Fruit fly (Drosophila melanogaster) whole organism, wandering third instar larva: ENCODE measurements around the gene wb.

ENCODE experiments used
- Abd-B ChIP-seq: fragments of >200 bp; optimal IDR thresholded peaks from 2 replicates; lab custom pipeline; 2017; ENCODE audit warnings: missing biosample characterization, missing genetic modification characterization
- CG32264 ChIP-seq: fragments of 200-800 bp; sonication (Bioruptor generic); optimal IDR thresholded peaks from 2 replicates; lab custom pipeline; 2016; ENCODE audit warnings: missing biosample characterization, missing genetic modification characterization
- CG9705 ChIP-seq: fragments of 200-800 bp; sonication (Bioruptor generic); optimal IDR thresholded peaks from 2 replicates; lab custom pipeline; 2018; ENCODE audit warnings: missing biosample characterization, mild to moderate bottlenecking, missing genetic modification characterization
- CrebA ChIP-seq: fragments of 200-800 bp; sonication (Bioruptor generic); optimal IDR thresholded peaks from 2 replicates; lab custom pipeline; 2016; ENCODE audit warnings: missing biosample characterization, mild to moderate bottlenecking, missing genetic modification characterization, borderline replicate concordance
- Dfd ChIP-seq: fragments of >200 bp; optimal IDR thresholded peaks from 2 replicates; lab custom pipeline; 2017; ENCODE audit warnings: missing biosample characterization, missing genetic modification characterization
- GATAd ChIP-seq: sonication (Bioruptor generic); optimal IDR thresholded peaks from 2 replicates; lab custom pipeline; 2016; ENCODE audit warnings: missing biosample characterization, missing genetic modification characterization
- HLH106 ChIP-seq: fragments of 200-800 bp; optimal IDR thresholded peaks from 3 replicates; lab custom pipeline; 2019; ENCODE audit warnings: missing biosample characterization, mild to moderate bottlenecking, missing genetic modification characterization, moderate library complexity
- Hr78 ChIP-seq: fragments of >200 bp; optimal IDR thresholded peaks from 2 replicates; lab custom pipeline; 2017; ENCODE audit warnings: missing biosample characterization, missing genetic modification characterization
- Hr83 ChIP-seq: fragments of 200-300 bp; sonication (Bioruptor generic); optimal IDR thresholded peaks from 2 replicates; lab custom pipeline; 2016; ENCODE audit warnings: missing biosample characterization, mild to moderate bottlenecking, missing genetic modification characterization, moderate library complexity; ENCODE audit not compliant: poor library complexity, severe bottlenecking
- Jra ChIP-seq: sonication (Bioruptor generic); optimal IDR thresholded peaks from 2 replicates; lab custom pipeline; 2016; ENCODE audit warnings: missing biosample characterization, missing genetic modification characterization
- Mio ChIP-seq: sonication (Bioruptor generic); optimal IDR thresholded peaks from 2 replicates; lab custom pipeline; 2016; ENCODE audit warnings: missing biosample characterization, missing genetic modification characterization
- Myc ChIP-seq: fragments of >200 bp; optimal IDR thresholded peaks from 2 replicates; lab custom pipeline; 2017
- N ChIP-seq: fragments of >200 bp; optimal IDR thresholded peaks from 2 replicates; lab custom pipeline; 2018; ENCODE audit warnings: missing biosample characterization, missing external identifiers, missing genetic modification characterization
- Vsx2 ChIP-seq: fragments of 200-300, 225-300 bp; sonication (Bioruptor generic); optimal IDR thresholded peaks from 2 replicates; lab custom pipeline; 2018; ENCODE audit warnings: missing biosample characterization, missing genetic modification characterization; ENCODE audit not compliant: partially characterized antibody
- br ChIP-seq: fragments of 200-800 bp; sonication (Bioruptor generic); optimal IDR thresholded peaks from 2 replicates; lab custom pipeline; 2016; ENCODE audit warnings: missing biosample characterization, missing genetic modification characterization
- brk ChIP-seq: fragments of 200-800 bp; sonication (Bioruptor generic); optimal IDR thresholded peaks from 2 replicates; lab custom pipeline; 2016; ENCODE audit warnings: missing biosample characterization, mild to moderate bottlenecking, missing genetic modification characterization
- dl ChIP-seq, 2 experiments: fragments of 175-275, 200-275 bp in 1 of 2; fragments of 200-275 bp in 1 of 2; sonication (Bioruptor generic); optimal IDR thresholded peaks; lab custom pipeline; 2018; ENCODE audit warnings: mild to moderate bottlenecking in 2 of 2, missing biosample characterization in 2 of 2, missing genetic modification characterization in 2 of 2, moderate library complexity in 2 of 2; ENCODE audit not compliant: partially characterized antibody in 2 of 2, insufficient read depth in 1 of 2
- dmrt93B ChIP-seq: fragments of 200-800 bp; sonication (Bioruptor generic); optimal IDR thresholded peaks from 2 replicates; lab custom pipeline; 2018; ENCODE audit warnings: missing biosample characterization, mild to moderate bottlenecking, missing genetic modification characterization
- dsf ChIP-seq: sonication (Bioruptor generic); optimal IDR thresholded peaks from 2 replicates; lab custom pipeline; 2016; ENCODE audit warnings: missing biosample characterization, missing genetic modification characterization, borderline replicate concordance
- foxo ChIP-seq, 2 experiments: fragments of 200-800 bp; sonication (Bioruptor generic); optimal IDR thresholded peaks; 2 replicates in 1 of 2; 3 replicates in 1 of 2; lab custom pipeline; 2016 to 2017; ENCODE audit warnings: missing biosample characterization in 2 of 2, missing genetic modification characterization in 2 of 2
- fru ChIP-seq: fragments of 200-800 bp; sonication (Bioruptor generic); optimal IDR thresholded peaks from 3 replicates; lab custom pipeline; 2016; ENCODE audit warnings: missing biosample characterization, mild to moderate bottlenecking, missing genetic modification characterization
- h ChIP-seq: fragments of 200-800 bp; sonication (Bioruptor generic); optimal IDR thresholded peaks from 3 replicates; lab custom pipeline; 2016; ENCODE audit warnings: missing biosample characterization, mild to moderate bottlenecking, missing genetic modification characterization
- jim ChIP-seq: fragments of 175-275, 200-325 bp; sonication (Bioruptor generic); optimal IDR thresholded peaks from 2 replicates; lab custom pipeline; 2016; ENCODE audit warnings: missing biosample characterization, mild to moderate bottlenecking, missing genetic modification characterization
- lola ChIP-seq: fragments of >200 bp; optimal IDR thresholded peaks from 2 replicates; lab custom pipeline; 2017; ENCODE audit warnings: missing biosample characterization, missing genetic modification characterization
- pan ChIP-seq: fragments of >200 bp; optimal IDR thresholded peaks from 2 replicates; lab custom pipeline; 2017
- sv ChIP-seq: fragments of 200-800 bp; sonication (Bioruptor generic); optimal IDR thresholded peaks from 3 replicates; lab custom pipeline; 2016; ENCODE audit warnings: missing biosample characterization, missing genetic modification characterization
- tai ChIP-seq: sonication (Bioruptor generic); optimal IDR thresholded peaks from 2 replicates; lab custom pipeline; 2016; ENCODE audit warnings: missing biosample characterization, missing genetic modification characterization
- usp ChIP-seq: fragments of >200 bp; optimal IDR thresholded peaks from 2 replicates; lab custom pipeline; 2017; ENCODE audit warnings: missing biosample characterization, missing genetic modification characterization
- woc ChIP-seq: sonication (Bioruptor generic); optimal IDR thresholded peaks from 2 replicates; lab custom pipeline; 2016; ENCODE audit warnings: missing biosample characterization, mild to moderate bottlenecking, missing genetic modification characterization

The wb gene

DNA sequence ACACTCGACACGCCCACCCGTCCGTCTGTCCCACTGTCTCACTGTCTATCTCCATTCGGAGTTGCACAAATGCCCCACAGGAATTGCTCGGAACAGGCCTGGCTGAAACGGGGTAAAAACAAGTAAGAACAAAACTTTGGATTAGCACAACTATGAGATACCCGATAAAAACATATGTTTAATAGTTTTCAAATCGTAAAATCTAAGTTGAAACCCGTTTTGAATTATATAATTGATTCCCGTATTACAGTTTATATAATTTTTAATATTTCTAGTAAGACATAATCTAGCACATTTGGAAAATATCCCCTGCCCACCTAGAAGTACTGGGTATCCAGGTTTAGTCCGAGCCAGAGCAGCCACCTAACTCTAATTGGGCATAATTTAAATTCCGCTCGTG, 3.0 kb upstream of the wb start:
- TF ChIP-seq h (GFP tag; lab: Kevin White, UChicago), result no peak
- TF ChIP-seq Hr78 (GFP tag; lab: Kevin White, UChicago), result no peak
- TF ChIP-seq tai (GFP tag; lab: Kevin White, UChicago), result no peak
- no peak for TF ChIP-seq sv (GFP tag; lab: Kevin White, UChicago)
- TF ChIP-seq lola (GFP tag; lab: Kevin White, UChicago), result no peak
- TF ChIP-seq CG32264 (GFP tag; lab: Kevin White, UChicago), result no peak
- no peak for TF ChIP-seq HLH106 (tag; lab: Kevin White, UChicago)
- no peak for TF ChIP-seq fru

DNA sequence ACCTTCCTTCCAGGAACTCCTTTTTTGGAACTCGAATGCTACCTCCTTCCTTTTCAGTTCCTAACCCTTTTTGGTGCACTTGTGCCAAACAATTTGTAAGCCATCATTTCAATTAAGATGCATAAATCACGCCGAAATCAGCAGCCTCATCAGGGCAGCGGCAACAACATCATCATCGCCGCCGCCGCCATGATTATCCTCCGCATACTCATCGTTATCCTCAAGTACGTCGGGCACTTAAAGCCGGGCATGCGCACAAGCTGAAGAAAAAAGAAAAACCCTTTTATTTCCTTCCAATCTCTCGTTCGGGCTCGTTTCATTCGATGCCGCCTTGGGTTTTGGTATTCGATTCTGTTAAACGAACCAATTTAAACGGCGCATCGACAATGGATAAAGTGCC, 1.9 kb upstream of the wb start:
- TF ChIP-seq Vsx2, result no peak
- TF ChIP-seq dmrt93B (GFP tag; lab: Kevin White, UChicago), result no peak
- no peak for TF ChIP-seq sv (GFP tag; lab: Kevin White, UChicago)
- TF ChIP-seq CG9705 (GFP tag; lab: Kevin White, UChicago), result no peak
- TF ChIP-seq Mio (GFP tag; lab: Kevin White, UChicago), result no peak
- no peak for TF ChIP-seq jim
- TF ChIP-seq CG32264 (GFP tag; lab: Kevin White, UChicago), result no peak
- TF ChIP-seq GATAd, result no peak
- no peak for TF ChIP-seq Myc (lab: Kevin White, UChicago)

DNA sequence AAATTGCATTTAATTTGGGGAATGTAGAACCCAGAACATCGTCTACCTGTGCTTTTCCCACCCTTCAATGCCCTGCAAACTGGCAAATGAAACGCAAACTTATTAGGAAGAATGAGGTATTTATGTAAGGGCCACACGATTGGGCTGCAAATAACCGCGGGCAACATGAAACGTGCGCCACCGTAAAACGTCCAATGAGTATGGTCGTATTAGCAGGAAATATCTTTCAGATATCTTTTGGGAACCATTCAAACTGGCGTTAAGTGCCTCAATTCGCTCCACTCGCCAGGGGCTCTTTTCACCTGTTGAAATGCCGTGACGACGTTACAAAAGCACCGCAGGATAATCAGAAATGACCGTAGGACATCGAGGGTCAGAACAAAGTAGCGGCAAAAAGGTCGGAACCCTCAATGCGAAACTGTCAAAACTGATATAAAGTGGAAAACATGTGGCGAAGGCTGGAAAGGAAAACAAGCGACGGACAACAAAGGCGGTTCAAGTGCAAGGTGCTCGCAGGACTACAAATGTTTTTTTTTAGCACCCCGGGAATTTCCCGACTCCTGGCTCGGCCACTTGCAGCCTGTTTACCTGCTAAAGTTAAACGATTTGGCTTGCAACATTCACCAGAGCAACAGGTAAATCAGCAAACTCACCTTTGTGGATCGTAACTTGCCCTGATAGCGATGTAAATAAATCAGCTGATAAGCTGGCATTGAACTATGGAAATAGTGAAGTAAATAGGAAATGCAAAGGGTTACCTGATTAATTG, 924 bp upstream of the wb start:
- no peak for TF ChIP-seq Vsx2
- no peak for TF ChIP-seq dl (GFP tag; optimal IDR thresholded peaks at IDR 0.05; lab: Kevin White, UChicago; ENCODE audit: insufficient read depth in 1 of 2, partially characterized antibody in 2 of 2)
- no peak for TF ChIP-seq dmrt93B (GFP tag; lab: Kevin White, UChicago)
- no peak for TF ChIP-seq sv (GFP tag; lab: Kevin White, UChicago)
- no peak for TF ChIP-seq woc (GFP tag; lab: Kevin White, UChicago)
- no peak for TF ChIP-seq Hr78 (GFP tag; lab: Kevin White, UChicago)
- TF ChIP-seq br (GFP tag; lab: Kevin White, UChicago), result no peak
- no peak for TF ChIP-seq lola (GFP tag; lab: Kevin White, UChicago)
- TF ChIP-seq pan, result no peak
- no peak for TF ChIP-seq Mio (GFP tag; lab: Kevin White, UChicago)
- TF ChIP-seq Jra, result no peak

DNA sequence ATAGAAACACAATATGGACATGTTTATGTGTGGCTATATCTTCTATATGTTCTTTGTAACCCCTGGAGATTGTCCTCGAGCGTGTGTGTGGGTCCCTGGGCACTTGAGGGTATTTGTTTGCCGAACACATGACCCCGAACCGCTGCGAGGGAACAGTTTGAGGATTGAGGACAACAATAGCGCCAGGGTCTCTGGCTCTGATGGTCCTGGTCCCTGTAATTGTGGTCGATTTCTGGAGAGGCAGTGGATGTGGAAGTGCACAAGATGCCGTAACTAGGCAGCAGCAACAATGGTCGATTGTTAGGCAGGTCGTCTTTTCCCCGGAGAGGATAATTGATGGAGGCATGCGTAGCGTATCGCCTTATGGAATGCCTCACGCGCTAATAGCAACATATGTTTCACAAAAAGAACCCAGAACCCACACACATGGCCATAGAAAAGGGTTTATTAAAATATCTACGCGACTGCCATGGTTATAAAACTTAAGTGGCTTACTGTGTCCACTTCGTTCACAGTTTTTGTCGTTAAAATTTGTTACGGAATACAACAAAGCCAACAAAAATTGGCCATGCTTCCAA, 2.3 kb downstream of the wb start:
- no peak for TF ChIP-seq Jra
- TF ChIP-seq foxo (GFP tag; optimal IDR thresholded peaks at IDR 0.05; lab: Kevin White, UChicago), result no peak
- TF ChIP-seq Hr83 (GFP tag; lab: Kevin White, UChicago), result no peak
- no peak for TF ChIP-seq Dfd (GFP tag; lab: Kevin White, UChicago)
- no peak for TF ChIP-seq lola (GFP tag; lab: Kevin White, UChicago)
- no peak for TF ChIP-seq Hr78 (GFP tag; lab: Kevin White, UChicago)
- TF ChIP-seq HLH106 (tag; lab: Kevin White, UChicago), result no peak
- TF ChIP-seq sv (GFP tag; lab: Kevin White, UChicago), result no peak
- TF ChIP-seq brk (GFP tag; lab: Kevin White, UChicago), result no peak
- no peak for TF ChIP-seq CG32264 (GFP tag; lab: Kevin White, UChicago)
- no peak for TF ChIP-seq dmrt93B (GFP tag; lab: Kevin White, UChicago)

DNA sequence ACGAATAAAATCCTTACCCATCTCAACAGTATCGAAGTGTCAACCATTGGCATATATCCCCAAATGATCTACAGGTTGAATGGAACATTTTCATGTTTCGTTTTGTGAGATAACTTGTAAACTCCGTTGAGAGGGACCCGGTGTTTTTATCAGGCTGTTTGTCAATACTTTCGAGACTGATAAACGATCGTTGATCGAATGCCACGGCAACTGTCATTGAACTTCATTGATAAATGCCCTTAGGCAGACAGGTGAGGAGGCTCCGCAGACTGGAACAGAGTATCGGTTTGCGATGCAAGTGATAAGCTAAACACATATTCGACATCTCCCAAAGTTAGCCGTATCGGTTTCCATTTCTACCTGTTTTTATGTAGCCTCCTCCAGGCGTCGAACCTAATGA, 5.8 kb downstream of the wb start:
- no peak for TF ChIP-seq usp (GFP tag; lab: Kevin White, UChicago)
- no peak for TF ChIP-seq lola (GFP tag; lab: Kevin White, UChicago)
- no peak for TF ChIP-seq sv (GFP tag; lab: Kevin White, UChicago)
- no peak for TF ChIP-seq Vsx2
- no peak for TF ChIP-seq Hr83 (GFP tag; lab: Kevin White, UChicago)
- TF ChIP-seq br (GFP tag; lab: Kevin White, UChicago), result no peak
- TF ChIP-seq dsf (GFP tag; lab: Kevin White, UChicago), result no peak
- no peak for TF ChIP-seq Mio (GFP tag; lab: Kevin White, UChicago)
- TF ChIP-seq Dfd (GFP tag; lab: Kevin White, UChicago), result no peak
- TF ChIP-seq Abd-B, result no peak
- no peak for TF ChIP-seq CrebA (GFP tag; lab: Kevin White, UChicago)
- TF ChIP-seq N (GFP tag; lab: Kevin White, UChicago), result no peak
- TF ChIP-seq HLH106 (tag; lab: Kevin White, UChicago), result no peak
